Fruit fly (Drosophila melanogaster): Measurements from ENCODE around the gene zormin.

Gene zormin

dm6 chr3L:2162019-2162418, 10.5 kb upstream of the zormin start (continued):
- peak; percentile 66 for TF ChIP-seq CG14667 (GFP tag; IDR thresholded peaks at IDR 0.05)
- TF ChIP-seq crp (GFP tag; optimal IDR thresholded peaks at IDR 0.05) = no peak
- no peak for TF ChIP-seq hkb (optimal IDR thresholded peaks at IDR 0.05)
- TF ChIP-seq hkb (GFP tag; IDR thresholded peaks at IDR 0.05) = peak; percentile 91
- peak; percentile 56; the same call in 1 of the 2 replicates for TF ChIP-seq E2f2 (GFP tag; IDR thresholded peaks at IDR 0.05)
- TF ChIP-seq CG9609 (GFP tag; optimal IDR thresholded peaks at IDR 0.05) = peak; percentile 42
- TF ChIP-seq CG31388 (GFP tag; optimal IDR thresholded peaks at IDR 0.05) = peak; percentile 48
- peak; percentile 90 for TF ChIP-seq CG5953 (GFP tag; IDR thresholded peaks at IDR 0.05)
- no peak for TF ChIP-seq B-H2 (GFP tag; optimal IDR thresholded peaks at IDR 0.05)
- TF ChIP-seq gce (GFP tag; IDR thresholded peaks at IDR 0.05) = peak; percentile 88
- peak; percentile 97 for TF ChIP-seq sens (GFP tag)
- no peak for TF ChIP-seq Trl (optimal IDR thresholded peaks at IDR 0.05)
- peak; percentile 44 for TF ChIP-seq Trl (GFP tag; optimal IDR thresholded peaks at IDR 0.05)
- no peak for TF ChIP-seq CG7963 (GFP tag; IDR thresholded peaks at IDR 0.05; ENCODE audit: partially characterized antibody)
- peak; percentile 82 for TF ChIP-seq otp (GFP tag; IDR thresholded peaks at IDR 0.05)
- TF ChIP-seq Abd-B (GFP tag; optimal IDR thresholded peaks at IDR 0.05) = peak; percentile 17
- peak in 1 of 2 experiments; percentile 93 for TF ChIP-seq eve (GFP tag; optimal IDR thresholded peaks at IDR 0.05)
- peak; percentile 59 for TF ChIP-seq Gsc (GFP tag; IDR thresholded peaks at IDR 0.05)
- no peak for TF ChIP-seq Scr (GFP tag; IDR thresholded peaks at IDR 0.05; ENCODE audit: partially characterized antibody)
- peak; percentile 29 for TF ChIP-seq zen (tag; optimal IDR thresholded peaks at IDR 0.05)
- TF ChIP-seq Ssrp (tag; optimal IDR thresholded peaks at IDR 0.05) = peak; percentile 72
- no peak for TF ChIP-seq Dll (GFP tag; IDR thresholded peaks at IDR 0.05; ENCODE audit: partially characterized antibody)
- peak; percentile 60; the same call in 1 of the 2 replicates for TF ChIP-seq seq (GFP tag; IDR thresholded peaks at IDR 0.05)
- no peak for TF ChIP-seq chinmo (GFP tag; IDR thresholded peaks at IDR 0.05; ENCODE audit: partially characterized antibody)
- peak; percentile 66 for TF ChIP-seq CG6272 (GFP tag; IDR thresholded peaks at IDR 0.05)
- peak; percentile 29 for TF ChIP-seq Fer3 (tag; optimal IDR thresholded peaks at IDR 0.05)
- peak; percentile 84 for TF ChIP-seq row (GFP tag; IDR thresholded peaks at IDR 0.05)
- TF ChIP-seq kay (GFP tag; optimal IDR thresholded peaks at IDR 0.05) = no peak
- TF ChIP-seq peb (GFP tag; IDR thresholded peaks at IDR 0.05) = 0 out of 2 replicates have a peak, but pooled peaks have one; percentile 48
- TF ChIP-seq tgo (GFP tag; IDR thresholded peaks at IDR 0.05) = peak; percentile 79
- peak; percentile 21 for TF ChIP-seq her (GFP tag; optimal IDR thresholded peaks at IDR 0.05)
- peak; percentile 88 for TF ChIP-seq ken (GFP tag; IDR thresholded peaks at IDR 0.05)
- peak in 1 of 2 experiments; percentile 79 for TF ChIP-seq Hr51 (GFP tag; optimal IDR thresholded peaks at IDR 0.05)
- TF ChIP-seq CG2120 (GFP tag; optimal IDR thresholded peaks at IDR 0.05) = peak; percentile 16
- TF ChIP-seq insv (GFP tag; optimal IDR thresholded peaks at IDR 0.05) = no peak
- peak; percentile 85 for TF ChIP-seq phol (tag; optimal IDR thresholded peaks at IDR 0.05)
- no peak for TF ChIP-seq fu2 (GFP tag; optimal IDR thresholded peaks at IDR 0.05)
- TF ChIP-seq Tbp (GFP tag; optimal IDR thresholded peaks at IDR 0.05) = no peak
- TF ChIP-seq tna (GFP tag; IDR thresholded peaks at IDR 0.05; ENCODE audit: partially characterized antibody) = no peak
- TF ChIP-seq CkIIα-i1 (GFP tag; IDR thresholded peaks at IDR 0.05) = peak; percentile 56; the same call in 1 of the 2 replicates
- no peak for TF ChIP-seq Fer2 (tag; optimal IDR thresholded peaks at IDR 0.05)
- TF ChIP-seq cato (GFP tag; optimal IDR thresholded peaks at IDR 0.05; ENCODE audit: borderline replicate concordance) = peak; percentile 20
- TF ChIP-seq NC2β (GFP tag; optimal IDR thresholded peaks at IDR 0.05) = peak; percentile 19
- peak; percentile 81; the same call in 2 of the 3 replicates for TF ChIP-seq CG2199 (GFP tag; IDR thresholded peaks at IDR 0.05)
- TF ChIP-seq CG12659 (GFP tag; optimal IDR thresholded peaks at IDR 0.05) = peak; percentile 49
- TF ChIP-seq NFAT (GFP tag; IDR thresholded peaks at IDR 0.05) = no peak
- peak; percentile 26 for TF ChIP-seq CG12155 (GFP tag; optimal IDR thresholded peaks at IDR 0.05)
- TF ChIP-seq nom (GFP tag; optimal IDR thresholded peaks at IDR 0.05) = peak; percentile 43
- TF ChIP-seq CG3407 (GFP tag; optimal IDR thresholded peaks at IDR 0.05) = peak; percentile 60
- peak; percentile 63 for TF ChIP-seq CG8924 (tag; optimal IDR thresholded peaks at IDR 0.05)
- no peak for TF ChIP-seq Taf1 (GFP tag; IDR thresholded peaks at IDR 0.05)
- TF ChIP-seq Drgx (GFP tag; IDR thresholded peaks at IDR 0.05) = peak; percentile 96

Measured in whole organism, embryonic.